Fruit fly (Drosophila melanogaster): ENCODE results near the gene CG31683.
A peak's percentile ranks its signal among the peaks of the same experiment; 100 is the strongest.

The CG31683 gene

dm6 chr2L:20438474-20438873, 11.3 kb downstream of the CG31683 start:
- no peak for TF ChIP-seq noc (tag; optimal IDR thresholded peaks at IDR 0.05)

- no peak for TF ChIP-seq noc (tag; optimal IDR thresholded peaks at IDR 0.05)
These were observed 11.9 kb downstream of the CG31683 start for dm6 chr2L:20437873-20438272.

- TF ChIP-seq noc (tag; optimal IDR thresholded peaks at IDR 0.05): no peak
These were observed 14.6 kb downstream of the CG31683 start for dm6 chr2L:20435199-20435598.

- TF ChIP-seq noc (tag; optimal IDR thresholded peaks at IDR 0.05): no peak
These were observed 15.0 kb downstream of the CG31683 start for dm6 chr2L:20434779-20435178.

- TF ChIP-seq noc (tag; optimal IDR thresholded peaks at IDR 0.05): no peak
These were observed 18.6 kb downstream of the CG31683 start for dm6 chr2L:20431210-20431609.

dm6 chr2L:20429458-20429857, 20.3 kb downstream of the CG31683 start:
- TF ChIP-seq noc (tag; optimal IDR thresholded peaks at IDR 0.05): no peak

dm6 chr2L:20428756-20429408, 20.9 kb downstream of the CG31683 start:
- peak; percentile 35 for TF ChIP-seq noc (tag; optimal IDR thresholded peaks at IDR 0.05)

dm6 chr2L:20428382-20428755, 21.4 kb downstream of the CG31683 start:
- no peak for TF ChIP-seq noc (tag; optimal IDR thresholded peaks at IDR 0.05)

- TF ChIP-seq noc (tag; optimal IDR thresholded peaks at IDR 0.05): no peak
These were observed 22.4 kb downstream of the CG31683 start for dm6 chr2L:20427401-20427800.

dm6 chr2L:20425854-20426396, 23.8 kb downstream of the CG31683 start, which contains the start of gene CG31688:
Gene CG31688, plus strand, starts transcription at chr2L:20426199.
- TF ChIP-seq noc (tag; optimal IDR thresholded peaks at IDR 0.05): no peak

dm6 chr2L:20424560-20424959, 25.2 kb downstream of the CG31683 start, which contains the start of gene CG15130:
Gene CG15130, minus strand, starts transcription at chr2L:20424660.
- TF ChIP-seq noc (tag; optimal IDR thresholded peaks at IDR 0.05): no peak

dm6 chr2L:20420035-20420434, 29.7 kb downstream of the CG31683 start:
- no peak for TF ChIP-seq noc (tag; optimal IDR thresholded peaks at IDR 0.05)

dm6 chr2L:20417597-20418286, 32.0 kb downstream of the CG31683 start:
- TF ChIP-seq noc (tag; optimal IDR thresholded peaks at IDR 0.05): peak; percentile 38

dm6 chr2L:20416754-20417563, 32.8 kb downstream of the CG31683 start, which contains the start of the genes CG10949 and Arpc2:
Gene CG10949, minus strand, starts transcription at chr2L:20416918.
Gene Arpc2, plus strand, starts transcription at chr2L:20417057.
- TF ChIP-seq noc (tag; optimal IDR thresholded peaks at IDR 0.05): peak; percentile 41

- TF ChIP-seq noc (tag; optimal IDR thresholded peaks at IDR 0.05): no peak
These were observed 35.0 kb downstream of the CG31683 start, which contains the start of gene CG10947 for dm6 chr2L:20414750-20415211. Gene CG10947, minus strand, starts transcription at chr2L:20414800.

- no peak for TF ChIP-seq noc (tag; optimal IDR thresholded peaks at IDR 0.05)
These were observed 35.9 kb downstream of the CG31683 start for dm6 chr2L:20413826-20414225.

All from whole organism, larva.